Worm (Caenorhabditis elegans): ENCODE results near the gene ubc-23.

DNA sequence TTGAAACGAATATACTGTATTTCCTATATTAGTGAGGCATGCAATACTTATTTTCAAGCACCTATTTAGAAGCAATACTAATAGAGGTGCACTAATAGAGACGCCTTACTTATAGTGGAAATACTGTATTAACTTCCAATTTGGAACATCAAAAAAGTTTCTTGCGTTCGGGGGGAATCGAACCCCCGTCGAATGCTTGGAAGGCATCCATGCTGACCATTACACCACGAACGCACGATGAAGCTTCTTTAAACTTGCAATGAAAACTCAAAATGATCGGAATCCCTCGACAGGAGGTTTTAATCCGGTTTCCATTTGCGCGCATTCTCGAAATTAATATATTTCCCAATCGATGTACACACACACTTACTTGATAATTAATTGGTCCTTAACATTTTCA, 5.9 kb upstream of the ubc-23 start:
- TF ChIP-seq zim-3 (tag; optimal IDR thresholded peaks at IDR 0.05) (peak; percentile 15), ceh-27 (GFP tag; optimal IDR thresholded peaks at IDR 0.05) (no peak), ztf-26 (tag; optimal IDR thresholded peaks at IDR 0.05) (no peak), tlf-1 (GFP tag; optimal IDR thresholded peaks at IDR 0.05) (no peak), pha-4 (tag; optimal IDR thresholded peaks at IDR 0.05) (no peak), ztf-25 (GFP tag; IDR thresholded peaks at IDR 0.05) (peak; percentile 66; the same call in 1 of the 2 replicates), ama-1 (optimal IDR thresholded peaks at IDR 0.05) (no peak), ama-1 (GFP tag; optimal IDR thresholded peaks at IDR 0.05) (peak; percentile 27 to 55), nhr-80 (tag; optimal IDR thresholded peaks at IDR 0.05) (no peak), F49E8.2 (tag; optimal IDR thresholded peaks at IDR 0.05; ENCODE audit: insufficient read depth) (no peak), nhr-90 (tag; optimal IDR thresholded peaks at IDR 0.05) (peak; percentile 40)

Measured in whole organism, young adult.